Fruit fly (Drosophila melanogaster): ENCODE results near the gene RpS4.

Gene RpS4

dm6 chr3L:13049671-13050070 is 8.1 kb downstream of the RpS4 start (continued):
- TF ChIP-seq lbe (GFP tag; optimal IDR thresholded peaks at IDR 0.05) (no peak), CG17612 (GFP tag; IDR thresholded peaks at IDR 0.05) (no peak), prd (optimal IDR thresholded peaks at IDR 0.05) (no peak), prd (GFP tag; IDR thresholded peaks at IDR 0.05) (peak; percentile 4; the same call in 1 of the 3 replicates), CG8924 (tag; optimal IDR thresholded peaks at IDR 0.05) (peak; percentile 25), esg (GFP tag; conservative IDR thresholded peaks at IDR 0.05) (no peak), chn (GFP tag; optimal IDR thresholded peaks at IDR 0.05) (no peak), CG14710 (tag; optimal IDR thresholded peaks at IDR 0.05) (peak; percentile 56), dmrt11E (tag; optimal IDR thresholded peaks at IDR 0.05) (peak; percentile 67), CG17829 (tag; optimal IDR thresholded peaks at IDR 0.05) (peak; percentile 35), CG10431 (GFP tag; optimal IDR thresholded peaks at IDR 0.05) (no peak), knrl (GFP tag; IDR thresholded peaks at IDR 0.05; ENCODE audit: partially characterized antibody) (no peak), CG15696 (tag; optimal IDR thresholded peaks at IDR 0.05) (peak; percentile 84), zen (tag; optimal IDR thresholded peaks at IDR 0.05) (peak; percentile 83), CG1647 (GFP tag; optimal IDR thresholded peaks at IDR 0.05) (no peak), D19A (tag; optimal IDR thresholded peaks at IDR 0.05) (peak; percentile 15), CG31441 (GFP tag; IDR thresholded peaks at IDR 0.05) (peak; percentile 42), phol (tag; optimal IDR thresholded peaks at IDR 0.05) (peak; percentile 15), CG34422 (GFP tag; IDR thresholded peaks at IDR 0.05) (0 out of 3 replicates have a peak, but pooled peaks have one; percentile 13), CG7556 (GFP tag; optimal IDR thresholded peaks at IDR 0.05) (peak; percentile 20), lola (GFP tag; optimal IDR thresholded peaks at IDR 0.05) (peak in 1 of 3 experiments; percentile 54), caup (GFP tag; optimal IDR thresholded peaks at IDR 0.05; ENCODE audit: severe bottlenecking) (no peak), CG11504 (tag; optimal IDR thresholded peaks at IDR 0.05) (no peak), kni (GFP tag; optimal IDR thresholded peaks at IDR 0.05) (peak; percentile 43), CG11456 (GFP tag; IDR thresholded peaks at IDR 0.05) (no peak), Hmx (GFP tag; optimal IDR thresholded peaks at IDR 0.05) (no peak), CrebB (tag; optimal IDR thresholded peaks at IDR 0.05) (no peak), tll (GFP tag; optimal IDR thresholded peaks at IDR 0.05) (peak in 1 of 2 experiments; percentile 65), vnd (GFP tag; IDR thresholded peaks at IDR 0.05; ENCODE audit: partially characterized antibody) (no peak), sens (GFP tag) (peak; percentile 64), Awh (GFP tag; IDR thresholded peaks at IDR 0.05) (0 out of 2 replicates have a peak, but pooled peaks have one; percentile 9), CG1792 (GFP tag; optimal IDR thresholded peaks at IDR 0.05) (no peak), Chrac-16 (GFP tag; optimal IDR thresholded peaks at IDR 0.05) (no peak), nmo (GFP tag; optimal IDR thresholded peaks at IDR 0.05) (peak; percentile 30), psq (GFP tag; optimal IDR thresholded peaks at IDR 0.05) (no peak), CG12391 (tag; optimal IDR thresholded peaks at IDR 0.05) (peak; percentile 14), ATbp (GFP tag; optimal IDR thresholded peaks at IDR 0.05) (no peak), CG17186 (GFP tag; optimal IDR thresholded peaks at IDR 0.05) (no peak), dysf (GFP tag; IDR thresholded peaks at IDR 0.05) (no peak), CG2712 (tag; optimal IDR thresholded peaks at IDR 0.05) (peak; percentile 55), CG15073 (GFP tag; optimal IDR thresholded peaks at IDR 0.05) (no peak)
